Worm (Caenorhabditis elegans) whole organism, midembryonic: ENCODE results near the gene cest-6.

Experiments
- med-1 ChIP-seq: sonication (generic microtip); optimal IDR thresholded peaks from 2 replicates; lab custom pipeline; 2017; ENCODE audit warnings: missing genetic modification characterization, mild to moderate bottlenecking, missing compliant biosample characterization, antibody characterized with exemption, missing genetic modification reagents; ENCODE audit not compliant: insufficient read depth
- ref-1 ChIP-seq: fragments of 200-800 bp; sonication (Bioruptor generic); conservative IDR thresholded peaks from 2 replicates; pipeline ENCODE4 v1.3.6; 2022; ENCODE audit warnings: missing genetic modification reagents, missing genetic modification characterization, missing compliant biosample characterization

ce11 chrIV:6972427-6972826, 44.1 kb upstream of the cest-6 start, which contains the start of gene nhr-249:
- TF ChIP-seq med-1 (no peak), ref-1 (no peak)
